Worm (Caenorhabditis elegans) whole organism, L1 larva: Measurements from ENCODE around the gene nud-1.
A peak's percentile ranks its signal among the peaks of the same experiment; 100 is the strongest.

Experiments
- C04F5.9 ChIP-seq: sonication (generic microtip); optimal IDR thresholded peaks from 2 replicates; lab custom pipeline; 2016; ENCODE audit warnings: missing genetic modification characterization, missing compliant biosample characterization
- C16A3.4 ChIP-seq: fragments of 150-350 bp; optimal IDR thresholded peaks from 2 replicates; lab custom pipeline; 2014; ENCODE audit warnings: missing biosample characterization, missing genetic modification characterization
- C34B4.2 ChIP-seq: sonication (generic microtip); optimal IDR thresholded peaks from 2 replicates; lab custom pipeline; 2017; ENCODE audit warnings: mild to moderate bottlenecking, missing genetic modification characterization, missing compliant biosample characterization
- aha-1 ChIP-seq: fragments of 150-350 bp; optimal IDR thresholded peaks from 2 replicates; lab custom pipeline; 2014; ENCODE audit warnings: missing biosample characterization, missing genetic modification characterization
- aly-2 ChIP-seq: fragments of 150-350 bp; optimal IDR thresholded peaks from 2 replicates; lab custom pipeline; 2014; ENCODE audit warnings: missing biosample characterization, missing genetic modification characterization
- ama-1 ChIP-seq: fragments of 150-350 bp; optimal IDR thresholded peaks from 2 replicates; lab custom pipeline; 2014
- blmp-1 ChIP-seq: fragments of 150-350 bp; optimal IDR thresholded peaks from 2 replicates; lab custom pipeline; 2014; ENCODE audit warnings: missing biosample characterization, missing genetic modification characterization
- ceh-63 ChIP-seq: fragments of 200-800 bp; sonication (Bioruptor generic); optimal IDR thresholded peaks from 2 replicates; lab custom pipeline; 2018; ENCODE audit warnings: mild to moderate bottlenecking, missing genetic modification characterization, missing compliant biosample characterization
- ceh-8 ChIP-seq: fragments of 200-800 bp; sonication (Bioruptor generic); optimal IDR thresholded peaks from 2 replicates; lab custom pipeline; 2018; ENCODE audit warnings: mild to moderate bottlenecking, missing genetic modification characterization, moderate library complexity, missing compliant biosample characterization
- ceh-88 ChIP-seq: fragments of 200-800 bp; sonication (Bioruptor generic); IDR thresholded peaks from 2 replicates; pipeline ENCODE4 v1.3.6; 2022; ENCODE audit warnings: missing genetic modification characterization, missing compliant biosample characterization
- dpl-1 ChIP-seq, 3 experiments: fragments of 150-350 bp in 2 of 3; sonication (generic microtip) in 1 of 3; optimal IDR thresholded peaks; 2 replicates each; lab custom pipeline; 2014 to 2017; ENCODE audit warnings: missing biosample characterization in 3 of 3, missing genetic modification characterization in 3 of 3, missing genetic modification reagents in 3 of 3
- efl-1 ChIP-seq, 4 experiments: fragments of 150-350 bp; optimal IDR thresholded peaks in 3 of 4; peaks in 1 of 4; 1 replicate in 1 of 4; 2 replicates in 3 of 4; lab custom pipeline; 2014; ENCODE audit warnings: missing biosample characterization in 2 of 4, missing genetic modification characterization in 2 of 4, missing genetic modification reagents in 2 of 4
- egl-27 ChIP-seq, 2 experiments: fragments of 150-350 bp in 1 of 2; sonication (generic microtip); optimal IDR thresholded peaks; 3 replicates each; lab custom pipeline; 2017 to 2018; ENCODE audit warnings: missing biosample characterization in 2 of 2, missing genetic modification characterization in 2 of 2, missing genetic modification reagents in 2 of 2
- ets-5 ChIP-seq: fragments of 200-800 bp; sonication (Bioruptor generic); IDR thresholded peaks from 2 replicates; pipeline ENCODE4 v1.3.6; 2022; ENCODE audit warnings: missing genetic modification characterization, missing compliant biosample characterization
- fkh-4 ChIP-seq: sonication (generic microtip); optimal IDR thresholded peaks from 2 replicates; lab custom pipeline; 2016; ENCODE audit warnings: missing compliant biosample characterization, missing genetic modification characterization, borderline replicate concordance
- fkh-8 ChIP-seq: sonication (generic microtip); optimal IDR thresholded peaks from 2 replicates; lab custom pipeline; 2016; ENCODE audit warnings: mild to moderate bottlenecking, missing genetic modification characterization, missing compliant biosample characterization
- grh-1 ChIP-seq: fragments of 200-800 bp; sonication (Bioruptor generic); IDR thresholded peaks from 2 replicates; pipeline ENCODE4 v1.3.6; 2022; ENCODE audit warnings: missing genetic modification reagents, missing genetic modification characterization, missing compliant biosample characterization
- hlh-17 ChIP-seq: fragments of 200-800 bp; sonication (Bioruptor generic); optimal IDR thresholded peaks from 2 replicates; lab custom pipeline; 2018; ENCODE audit warnings: missing genetic modification characterization, mild to moderate bottlenecking, missing compliant biosample characterization, moderate library complexity, borderline replicate concordance
- isw-1 ChIP-seq: fragments of 200-800 bp; sonication (Bioruptor generic); IDR thresholded peaks from 2 replicates; pipeline ENCODE4 v1.3.6; 2022; ENCODE audit warnings: missing genetic modification characterization, missing compliant biosample characterization
- jun-1 ChIP-seq: fragments of 150-350 bp; optimal IDR thresholded peaks from 2 replicates; lab custom pipeline; 2014; ENCODE audit warnings: missing biosample characterization, missing genetic modification reagents, missing genetic modification characterization
- lin-13 ChIP-seq: fragments of 150-350 bp; optimal IDR thresholded peaks from 2 replicates; lab custom pipeline; 2014; ENCODE audit warnings: missing biosample characterization, missing genetic modification reagents, missing genetic modification characterization
- lin-14 ChIP-seq: fragments of 200-800 bp; sonication (Bioruptor generic); optimal IDR thresholded peaks from 2 replicates; lab custom pipeline; 2018; ENCODE audit warnings: mild to moderate bottlenecking, missing genetic modification characterization, moderate library complexity, missing compliant biosample characterization
- lin-35 ChIP-seq, 2 experiments: fragments of 150-350 bp; optimal IDR thresholded peaks; 2 replicates each; lab custom pipeline; 2014; ENCODE audit warnings: missing biosample characterization in 2 of 2, missing genetic modification characterization in 2 of 2, missing genetic modification reagents in 2 of 2
- lin-39 ChIP-seq: fragments of 150-350 bp; optimal IDR thresholded peaks from 2 replicates; lab custom pipeline; 2014; ENCODE audit warnings: missing biosample characterization, missing genetic modification reagents, missing genetic modification characterization
- lsy-2 ChIP-seq, 2 experiments: fragments of 150-350 bp; optimal IDR thresholded peaks; 2 replicates each; lab custom pipeline; 2014; ENCODE audit warnings: missing biosample characterization in 2 of 2, missing genetic modification characterization in 2 of 2
- mab-9 ChIP-seq: fragments of 200-800 bp; sonication (Bioruptor generic); IDR thresholded peaks from 2 replicates; pipeline ENCODE4 v1.3.6; 2022; ENCODE audit warnings: missing genetic modification reagents, missing genetic modification characterization, missing compliant biosample characterization
- nhr-11 ChIP-seq: fragments of 150-350 bp; optimal IDR thresholded peaks from 2 replicates; lab custom pipeline; 2014; ENCODE audit warnings: missing biosample characterization, missing genetic modification characterization
- nhr-20 ChIP-seq: sonication (generic microtip); optimal IDR thresholded peaks from 2 replicates; lab custom pipeline; 2016; ENCODE audit warnings: mild to moderate bottlenecking, missing genetic modification characterization, missing compliant biosample characterization
- nhr-237 ChIP-seq: fragments of 150-350 bp; optimal IDR thresholded peaks from 2 replicates; lab custom pipeline; 2014; ENCODE audit warnings: missing biosample characterization, missing genetic modification characterization
- nhr-28 ChIP-seq: fragments of 150-350 bp; optimal IDR thresholded peaks from 2 replicates; lab custom pipeline; 2014; ENCODE audit warnings: missing biosample characterization, missing genetic modification characterization
- nhr-47 ChIP-seq: sonication (generic microtip); optimal IDR thresholded peaks from 2 replicates; lab custom pipeline; 2016; ENCODE audit warnings: mild to moderate bottlenecking, missing genetic modification characterization, moderate library complexity, missing compliant biosample characterization
- nhr-76 ChIP-seq: sonication (generic microtip); optimal IDR thresholded peaks from 2 replicates; lab custom pipeline; 2017; ENCODE audit warnings: missing biosample characterization, missing genetic modification characterization
- nhr-85 ChIP-seq: sonication (generic microtip); peaks from one replicate; lab custom pipeline; 2016; ENCODE audit warnings: missing genetic modification characterization, inconsistent platforms, missing compliant biosample characterization
- pag-3 ChIP-seq: sonication (generic microtip); optimal IDR thresholded peaks from 2 replicates; lab custom pipeline; 2017; ENCODE audit warnings: missing genetic modification characterization, mild to moderate bottlenecking, missing compliant biosample characterization, antibody characterized with exemption, borderline replicate concordance; ENCODE audit not compliant: insufficient read depth
- rnt-1 ChIP-seq: sonication (generic microtip); optimal IDR thresholded peaks from 2 replicates; lab custom pipeline; 2016; ENCODE audit warnings: mild to moderate bottlenecking, missing genetic modification characterization, moderate library complexity, missing compliant biosample characterization
- snu-23 ChIP-seq: sonication (generic microtip); optimal IDR thresholded peaks from 2 replicates; lab custom pipeline; 2016; ENCODE audit warnings: missing genetic modification characterization, missing compliant biosample characterization
- sup-37 ChIP-seq: fragments of 200-800 bp; sonication (Bioruptor generic); optimal IDR thresholded peaks from 2 replicates; lab custom pipeline; 2018; ENCODE audit warnings: mild to moderate bottlenecking, missing genetic modification characterization, missing compliant biosample characterization
- tbx-2 ChIP-seq: sonication (generic microtip); optimal IDR thresholded peaks from 2 replicates; lab custom pipeline; 2016; ENCODE audit warnings: missing genetic modification characterization, missing compliant biosample characterization
- tlp-1 ChIP-seq: fragments of 150-350 bp; optimal IDR thresholded peaks from 2 replicates; lab custom pipeline; 2014; ENCODE audit warnings: missing biosample characterization, missing genetic modification characterization
- zip-4 ChIP-seq: fragments of 200-800 bp; sonication (Bioruptor generic); optimal IDR thresholded peaks from 2 replicates; lab custom pipeline; 2018; ENCODE audit warnings: mild to moderate bottlenecking, missing genetic modification characterization, moderate library complexity, missing compliant biosample characterization
- ztf-11 ChIP-seq, 2 experiments: sonication (generic microtip); optimal IDR thresholded peaks; 2 replicates each; lab custom pipeline; 2016 to 2017; ENCODE audit warnings: missing genetic modification characterization in 2 of 2, missing biosample characterization in 1 of 2, missing compliant biosample characterization in 1 of 2

nud-1 gene

ce11 chrIII:13324739-13325138 is 16.6 kb upstream of the nud-1 start, which contains the start of gene F53A2.1:
F53A2.1 (minus strand) TSS chrIII:13324839.
- TF ChIP-seq nhr-28 (tag; lab: Kevin White, UChicago) (no peak), lin-39 (no peak), tbx-2 (tag; lab: Kevin White, UChicago) (no peak), efl-1 (optimal IDR thresholded peaks at IDR 0.05; lab: Kevin White, UChicago) (no peak), efl-1 (GFP tag; optimal IDR thresholded peaks at IDR 0.05 in 1 of 2; lab: Kevin White, UChicago) (no peak), tlp-1 (tag; lab: Kevin White, UChicago) (no peak), dpl-1 (GFP tag; optimal IDR thresholded peaks at IDR 0.05; lab: Kevin White, UChicago) (no peak), blmp-1 (tag; lab: Kevin White, UChicago) (no peak), C34B4.2 (no peak), ceh-88 (GFP tag; lab: Robert Waterston, UW) (no peak)

DNA sequence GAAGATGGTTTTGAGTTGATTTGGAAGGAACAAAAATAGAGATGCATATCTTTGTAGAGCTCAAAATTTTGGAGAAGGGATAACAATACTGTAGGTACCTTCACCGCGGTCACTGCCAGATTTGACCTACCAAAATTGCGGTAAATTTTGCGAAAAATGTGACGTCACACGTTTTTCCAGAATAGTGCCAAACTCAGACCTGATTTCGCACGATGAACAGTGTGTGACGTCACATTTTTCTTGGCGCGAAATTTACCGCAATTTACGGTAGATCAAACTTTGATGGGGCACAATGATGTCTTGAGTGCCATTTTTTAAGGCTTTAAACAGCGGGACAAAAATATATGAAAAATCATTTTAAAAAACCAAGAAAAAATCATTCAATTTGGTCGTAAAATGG is 12.4 kb upstream of the nud-1 start:
- TF ChIP-seq nhr-85 (tag; lab: Kevin White, UChicago) (peak; percentile 10), efl-1 (optimal IDR thresholded peaks at IDR 0.05; lab: Kevin White, UChicago) (no peak), efl-1 (GFP tag; optimal IDR thresholded peaks at IDR 0.05 in 1 of 2; lab: Kevin White, UChicago) (peak in 1 of 2 experiments; percentile 64), lin-35 (GFP tag; optimal IDR thresholded peaks at IDR 0.05; lab: Kevin White, UChicago) (no peak)
- TF ChIP-seq, all 84 proteins: peak for 2

ce11 chrIII:13333754-13334153 is 7.6 kb upstream of the nud-1 start, which contains the start of gene sdz-20:
sdz-20 (plus strand) TSS chrIII:13334054.
- TF ChIP-seq isw-1 (GFP tag; lab: Robert Waterston, UW) = no peak
- TF ChIP-seq ceh-63 = no peak
- TF ChIP-seq hlh-17 (GFP tag; lab: Kevin White, UChicago) = no peak

ce11 chrIII:13339672-13340071 is 1.7 kb upstream of the nud-1 start, which contains the start of gene F53A2.3:
F53A2.3 (minus strand) TSS chrIII:13339772.
- TF ChIP-seq ets-5 = no peak
- no peak for TF ChIP-seq C16A3.4
- no peak for TF ChIP-seq ztf-11 (tag; optimal IDR thresholded peaks at IDR 0.05; lab: Kevin White, UChicago)
- TF ChIP-seq nhr-76 (tag; lab: Kevin White, UChicago) = no peak
- no peak for TF ChIP-seq ceh-8 (GFP tag; lab: Kevin White, UChicago)
- TF ChIP-seq nhr-11 (tag; lab: Kevin White, UChicago) = no peak
- TF ChIP-seq nhr-47 (tag; lab: Kevin White, UChicago) = no peak
- TF ChIP-seq, all 84 proteins: peak for 0

DNA sequence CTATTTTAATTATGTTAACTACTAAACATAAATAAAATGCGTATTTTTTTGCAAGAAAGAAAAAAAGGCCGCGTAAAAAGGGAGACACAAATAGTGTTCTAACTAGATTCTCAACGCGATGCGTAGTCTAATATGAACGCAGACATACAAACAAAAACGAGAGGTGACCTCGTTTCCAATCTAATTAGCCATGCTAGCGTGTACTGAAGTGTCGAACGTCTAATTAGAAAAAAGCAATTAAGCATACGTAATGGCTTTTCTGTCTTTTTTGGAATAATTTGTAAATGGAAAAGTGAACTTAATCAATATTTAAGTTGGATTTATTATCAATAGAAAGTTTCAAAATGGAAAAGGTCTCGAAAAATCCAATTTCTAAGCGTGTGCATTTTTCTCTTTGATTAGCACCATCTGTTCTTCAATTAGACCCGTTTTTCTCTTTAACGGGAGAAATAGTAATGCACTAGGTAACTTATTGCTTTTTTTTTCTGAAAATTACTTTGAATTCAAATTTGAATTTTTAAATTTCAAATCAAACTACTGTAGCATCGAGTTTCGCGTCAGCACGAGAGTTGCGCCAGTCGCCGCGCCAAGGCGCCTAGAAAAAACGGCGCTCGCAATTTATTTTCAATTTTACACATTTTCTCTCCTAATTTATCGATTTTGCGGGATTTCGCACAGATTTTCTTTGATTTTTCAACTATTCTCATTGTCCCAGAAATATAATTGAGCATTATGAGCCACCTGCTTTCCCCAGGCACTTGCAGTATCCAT is 638 bp upstream of the nud-1 start:
- TF ChIP-seq sup-37 = no peak
- TF ChIP-seq lin-35 (GFP tag; optimal IDR thresholded peaks at IDR 0.05; lab: Kevin White, UChicago) = peak; percentile 65 to 83
- TF ChIP-seq rnt-1 (tag; lab: Kevin White, UChicago) = peak; percentile 24
- TF ChIP-seq pag-3 (tag; lab: Kevin White, UChicago) = no peak
- no peak for TF ChIP-seq lin-14 (GFP tag; lab: Kevin White, UChicago)
- peak; percentile 18 to 70 for TF ChIP-seq efl-1 (optimal IDR thresholded peaks at IDR 0.05; lab: Kevin White, UChicago)
- peak; percentile 77 to 98 for TF ChIP-seq efl-1 (GFP tag; optimal IDR thresholded peaks at IDR 0.05 in 1 of 2; lab: Kevin White, UChicago)
- TF ChIP-seq lsy-2 (tag; optimal IDR thresholded peaks at IDR 0.05; lab: Kevin White, UChicago) = peak; percentile 55 to 80
- no peak for TF ChIP-seq fkh-8
- TF ChIP-seq mab-9 (GFP tag; lab: Robert Waterston, UW) = no peak
- TF ChIP-seq zip-4 = no peak
- no peak for TF ChIP-seq grh-1 (GFP tag; lab: Robert Waterston, UW)
- TF ChIP-seq ztf-11 (tag; optimal IDR thresholded peaks at IDR 0.05; lab: Kevin White, UChicago) = no peak
- TF ChIP-seq C04F5.9 (tag; lab: Kevin White, UChicago) = no peak
- no peak for TF ChIP-seq nhr-237 (tag; lab: Kevin White, UChicago)
- no peak for TF ChIP-seq jun-1
- TF ChIP-seq tlp-1 (tag; lab: Kevin White, UChicago) = no peak
- peak; percentile 17 for TF ChIP-seq blmp-1 (tag; lab: Kevin White, UChicago)
- TF ChIP-seq lin-13 (GFP tag; lab: Kevin White, UChicago) = peak; percentile 34
- TF ChIP-seq lin-39 = no peak
- no peak for TF ChIP-seq egl-27 (tag; optimal IDR thresholded peaks at IDR 0.05; lab: Kevin White, UChicago)
- TF ChIP-seq dpl-1 (GFP tag; optimal IDR thresholded peaks at IDR 0.05; lab: Kevin White, UChicago) = peak; percentile 53 to 82 (median 78)
- no peak for TF ChIP-seq fkh-4 (tag; lab: Kevin White, UChicago)
- TF ChIP-seq snu-23 (GFP tag; lab: Kevin White, UChicago) = peak; percentile 44
- peak; percentile 20 for TF ChIP-seq nhr-20
- no peak for TF ChIP-seq aly-2 (tag; lab: Kevin White, UChicago)
- TF ChIP-seq ama-1 = no peak
- TF ChIP-seq aha-1 = no peak
